Fruit fly (Drosophila melanogaster) whole organism, wandering third instar larva: ENCODE data around the gene CG3638.

Experiments
- CG9705 ChIP-seq: fragments of 200-800 bp; sonication (Bioruptor generic); optimal IDR thresholded peaks from 2 replicates; lab custom pipeline; 2018; ENCODE audit warnings: missing biosample characterization, mild to moderate bottlenecking, missing genetic modification characterization
- Dif ChIP-seq: fragments of 200-275, 200-300 bp; sonication (Bioruptor generic); optimal IDR thresholded peaks from 2 replicates; lab custom pipeline; 2018; ENCODE audit warnings: missing biosample characterization, missing genetic modification characterization; ENCODE audit not compliant: partially characterized antibody
- HLH106 ChIP-seq: fragments of 200-800 bp; optimal IDR thresholded peaks from 3 replicates; lab custom pipeline; 2019; ENCODE audit warnings: missing biosample characterization, mild to moderate bottlenecking, missing genetic modification characterization, moderate library complexity
- Jra ChIP-seq: sonication (Bioruptor generic); optimal IDR thresholded peaks from 2 replicates; lab custom pipeline; 2016; ENCODE audit warnings: missing biosample characterization, missing genetic modification characterization
- Myc ChIP-seq: fragments of >200 bp; optimal IDR thresholded peaks from 2 replicates; lab custom pipeline; 2017
- br ChIP-seq: fragments of 200-800 bp; sonication (Bioruptor generic); optimal IDR thresholded peaks from 2 replicates; lab custom pipeline; 2016; ENCODE audit warnings: missing biosample characterization, missing genetic modification characterization
- dl ChIP-seq, 2 experiments: fragments of 175-275, 200-275 bp in 1 of 2; fragments of 200-275 bp in 1 of 2; sonication (Bioruptor generic); optimal IDR thresholded peaks; lab custom pipeline; 2018; ENCODE audit warnings: mild to moderate bottlenecking in 2 of 2, missing biosample characterization in 2 of 2, missing genetic modification characterization in 2 of 2, moderate library complexity in 2 of 2; ENCODE audit not compliant: partially characterized antibody in 2 of 2, insufficient read depth in 1 of 2
- foxo ChIP-seq, 2 experiments: fragments of 200-800 bp; sonication (Bioruptor generic); optimal IDR thresholded peaks; 2 replicates in 1 of 2; 3 replicates in 1 of 2; lab custom pipeline; 2016 to 2017; ENCODE audit warnings: missing biosample characterization in 2 of 2, missing genetic modification characterization in 2 of 2
- tai ChIP-seq: sonication (Bioruptor generic); optimal IDR thresholded peaks from 2 replicates; lab custom pipeline; 2016; ENCODE audit warnings: missing biosample characterization, missing genetic modification characterization
- usp ChIP-seq: fragments of >200 bp; optimal IDR thresholded peaks from 2 replicates; lab custom pipeline; 2017; ENCODE audit warnings: missing biosample characterization, missing genetic modification characterization

DNA sequence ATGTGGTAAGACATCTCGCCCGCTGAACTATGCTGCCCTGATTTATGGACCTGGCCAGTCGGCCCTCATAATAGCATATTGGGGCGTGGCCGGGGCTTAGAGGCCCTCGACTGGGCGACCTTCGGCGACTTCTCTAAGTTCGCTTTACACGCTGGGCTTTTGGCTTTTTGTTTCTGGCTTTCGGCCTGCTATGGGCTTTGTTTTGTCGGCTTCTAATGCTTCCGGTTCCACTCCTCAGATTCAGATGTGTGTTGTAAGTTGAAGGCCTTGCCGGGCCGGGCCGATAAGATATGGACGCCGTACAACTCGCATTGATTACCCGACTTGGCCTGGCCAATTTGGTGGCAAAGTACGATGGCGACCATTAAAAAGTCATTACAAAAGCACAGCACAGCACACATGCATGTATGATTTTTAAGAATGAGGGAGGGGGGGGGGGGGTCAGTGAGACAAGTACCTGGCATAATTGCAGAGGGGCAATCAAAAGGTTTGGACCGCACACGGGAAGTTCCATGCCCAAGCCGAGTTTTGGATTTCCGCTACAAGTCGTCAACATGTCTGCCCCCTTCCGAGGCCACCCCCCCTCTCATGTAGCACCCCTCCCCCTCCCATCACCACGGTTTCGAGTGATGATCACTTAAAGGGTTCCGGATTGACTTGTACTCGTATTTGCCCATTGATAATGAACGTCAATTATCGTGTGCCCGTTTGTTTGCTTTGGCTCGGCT lies 26.2 kb upstream of the CG3638 start:
- TF ChIP-seq usp (GFP tag; lab: Kevin White, UChicago): no peak
- TF ChIP-seq CG9705 (GFP tag; lab: Kevin White, UChicago): no peak
- TF ChIP-seq Jra (GFP tag; lab: Kevin White, UChicago): no peak
- no peak for TF ChIP-seq br (GFP tag; lab: Kevin White, UChicago)
- TF ChIP-seq Myc (lab: Kevin White, UChicago): no peak
- no peak for TF ChIP-seq foxo (GFP tag; optimal IDR thresholded peaks at IDR 0.05; lab: Kevin White, UChicago)
- TF ChIP-seq tai: no peak
- no peak for TF ChIP-seq Dif (GFP tag; lab: Kevin White, UChicago)
- TF ChIP-seq HLH106 (tag; lab: Kevin White, UChicago): no peak
- TF ChIP-seq dl (GFP tag; optimal IDR thresholded peaks at IDR 0.05; lab: Kevin White, UChicago; ENCODE audit: insufficient read depth in 1 of 2, partially characterized antibody in 2 of 2): no peak
